Worm (Caenorhabditis elegans) whole organism, dauer: ENCODE measurements around the gene C50E3.15.

ENCODE experiments used
- unc-62 ChIP-seq: sonication (generic microtip); optimal IDR thresholded peaks from 2 replicates; lab custom pipeline; 2017; ENCODE audit warnings: missing biosample characterization, missing genetic modification reagents, missing genetic modification characterization

The C50E3.15 gene

ce11 chrV:7667940-7668339, 49.7 kb downstream of the C50E3.15 start, which contains the start of gene C12D5.5:
Gene C12D5.5, plus strand, starts transcription at chrV:7668240.
- no peak for TF ChIP-seq unc-62 (GFP tag; lab: Kevin White, UChicago)
